Worm (Caenorhabditis elegans) whole organism, L4 larva: ENCODE measurements around the gene F56B6.6.

ENCODE experiments used
- F10B5.3 ChIP-seq: sonication (generic microtip); optimal IDR thresholded peaks from 2 replicates; lab custom pipeline; 2016; ENCODE audit warnings: mild to moderate bottlenecking, missing genetic modification characterization, missing compliant biosample characterization
- F26F4.8 ChIP-seq: fragments of 200-800 bp; sonication (Bioruptor generic); conservative IDR thresholded peaks from 2 replicates; pipeline ENCODE4 v1.3.6; 2022; ENCODE audit warnings: missing genetic modification characterization, missing compliant biosample characterization
- F37D6.2 ChIP-seq: sonication (generic microtip); optimal IDR thresholded peaks from 2 replicates; lab custom pipeline; 2016; ENCODE audit warnings: mild to moderate bottlenecking, missing genetic modification characterization, missing compliant biosample characterization
- R02D3.7 ChIP-seq: fragments of 150-350 bp; sonication (generic microtip); optimal IDR thresholded peaks from 3 replicates; lab custom pipeline; 2014; ENCODE audit warnings: missing biosample characterization, missing genetic modification characterization
- Y48G9A.11 ChIP-seq: fragments of 200-800 bp; sonication (Bioruptor generic); IDR thresholded peaks from 2 replicates; pipeline ENCODE4 v1.3.6; 2022; ENCODE audit warnings: missing genetic modification reagents, missing genetic modification characterization, missing compliant biosample characterization
- Y75B8A.6 ChIP-seq: fragments of 200-800 bp; sonication (Bioruptor generic); IDR thresholded peaks from 2 replicates; pipeline ENCODE4 v1.3.6; 2022; ENCODE audit warnings: missing genetic modification reagents, missing genetic modification characterization, missing compliant biosample characterization
- ZK337.2 ChIP-seq: fragments of 200-800 bp; sonication (Bioruptor generic); IDR thresholded peaks from 2 replicates; pipeline ENCODE4 v1.3.6; 2022; ENCODE audit warnings: missing genetic modification reagents, missing genetic modification characterization, missing compliant biosample characterization
- aha-1 ChIP-seq: fragments of 150-350 bp; peaks from one replicate; lab custom pipeline; 2014; ENCODE audit warnings: missing biosample characterization, missing genetic modification characterization
- aly-2 ChIP-seq: sonication (generic microtip); optimal IDR thresholded peaks from 2 replicates; lab custom pipeline; 2018; ENCODE audit warnings: missing biosample characterization, missing genetic modification characterization
- ceh-28 ChIP-seq: fragments of 150-350 bp; optimal IDR thresholded peaks from 2 replicates; lab custom pipeline; 2014; ENCODE audit warnings: missing biosample characterization, missing genetic modification reagents, missing genetic modification characterization
- ceh-82 ChIP-seq: sonication (generic microtip); optimal IDR thresholded peaks from 2 replicates; lab custom pipeline; 2017; ENCODE audit warnings: missing biosample characterization, missing genetic modification characterization
- ctbp-1 ChIP-seq: fragments of 200-800 bp; sonication (Bioruptor generic); IDR thresholded peaks from 2 replicates; pipeline ENCODE4 v1.3.6; 2022; ENCODE audit warnings: missing genetic modification reagents, missing genetic modification characterization, missing compliant biosample characterization
- daf-12 ChIP-seq: fragments of 150-350 bp; optimal IDR thresholded peaks from 2 replicates; lab custom pipeline; 2014; ENCODE audit warnings: missing biosample characterization, missing genetic modification reagents, missing genetic modification characterization
- daf-16 ChIP-seq, 3 experiments: sonication (generic microtip); optimal IDR thresholded peaks; 2 replicates each; lab custom pipeline; 2016 to 2017; ENCODE audit warnings: missing genetic modification characterization in 3 of 3, missing genetic modification reagents in 3 of 3, mild to moderate bottlenecking in 2 of 3, missing compliant biosample characterization in 2 of 3, missing biosample characterization in 1 of 3, moderate library complexity in 1 of 3
- daf-19 ChIP-seq: fragments of 200-800 bp; sonication (Bioruptor generic); conservative IDR thresholded peaks from 2 replicates; pipeline ENCODE4 v1.3.6; 2022; ENCODE audit warnings: missing genetic modification characterization, missing compliant biosample characterization
- dmd-9 ChIP-seq: fragments of 200-800 bp; sonication (Bioruptor generic); IDR thresholded peaks from 2 replicates; pipeline ENCODE4 v1.3.6; 2022; ENCODE audit warnings: missing genetic modification reagents, missing genetic modification characterization, missing compliant biosample characterization
- dve-1 ChIP-seq: sonication (generic microtip); optimal IDR thresholded peaks from 2 replicates; lab custom pipeline; 2017; ENCODE audit warnings: antibody characterized with exemption, mild to moderate bottlenecking, missing genetic modification characterization, missing compliant biosample characterization; ENCODE audit not compliant: insufficient read depth
- fkh-10 ChIP-seq: fragments of 150-350 bp; optimal IDR thresholded peaks from 2 replicates; lab custom pipeline; 2014; ENCODE audit warnings: missing biosample characterization, missing genetic modification reagents, missing genetic modification characterization
- gei-8 ChIP-seq: fragments of 200-800 bp; sonication (Bioruptor generic); optimal IDR thresholded peaks from 2 replicates; lab custom pipeline; 2018; ENCODE audit warnings: mild to moderate bottlenecking, missing genetic modification characterization, missing compliant biosample characterization
- lim-7 ChIP-seq: fragments of 200-800 bp; sonication (Bioruptor generic); IDR thresholded peaks from 2 replicates; pipeline ENCODE4 v1.3.6; 2022; ENCODE audit warnings: missing genetic modification characterization, missing compliant biosample characterization
- lin-29 ChIP-seq: fragments of 200-800 bp; sonication (Bioruptor generic); IDR thresholded peaks from 2 replicates; pipeline ENCODE4 v1.3.6; 2022; ENCODE audit warnings: missing genetic modification reagents, missing genetic modification characterization, missing compliant biosample characterization
- lin-38 ChIP-seq: fragments of 200-800 bp; sonication (Bioruptor generic); IDR thresholded peaks from 2 replicates; pipeline ENCODE4 v1.3.6; 2022; ENCODE audit warnings: missing genetic modification reagents, missing genetic modification characterization, missing compliant biosample characterization
- lsy-2 ChIP-seq, 2 experiments: fragments of 150-350 bp in 1 of 2; sonication (generic microtip) in 1 of 2; optimal IDR thresholded peaks; 2 replicates each; lab custom pipeline; 2014 to 2017; ENCODE audit warnings: missing biosample characterization in 2 of 2, missing genetic modification characterization in 2 of 2
- madf-5 ChIP-seq, 2 experiments: fragments of 200-800 bp; sonication (Bioruptor generic); IDR thresholded peaks; 2 replicates each; pipeline ENCODE4 v1.3.6; 2022; ENCODE audit warnings: missing compliant biosample characterization in 2 of 2, missing genetic modification characterization in 2 of 2
- mdl-1 ChIP-seq, 2 experiments: fragments of 150-350 bp in 1 of 2; sonication (generic microtip) in 1 of 2; optimal IDR thresholded peaks; 2 replicates each; lab custom pipeline; 2014 to 2017; ENCODE audit warnings: missing biosample characterization in 2 of 2, missing genetic modification characterization in 2 of 2
- nhr-10 ChIP-seq: fragments of 150-350 bp; optimal IDR thresholded peaks from 2 replicates; lab custom pipeline; 2014; ENCODE audit warnings: missing biosample characterization, missing genetic modification characterization
- nhr-237 ChIP-seq: sonication (generic microtip); optimal IDR thresholded peaks from 2 replicates; lab custom pipeline; 2017; ENCODE audit warnings: missing biosample characterization, missing genetic modification characterization
- nhr-25 ChIP-seq: sonication (generic microtip); optimal IDR thresholded peaks from 2 replicates; lab custom pipeline; 2017; ENCODE audit warnings: missing genetic modification characterization, mild to moderate bottlenecking, missing compliant biosample characterization, antibody characterized with exemption, moderate library complexity, borderline replicate concordance; ENCODE audit not compliant: insufficient read depth
- nhr-41 ChIP-seq: fragments of 200-800 bp; sonication (Bioruptor generic); IDR thresholded peaks from 2 replicates; pipeline ENCODE4 v1.3.6; 2022; ENCODE audit warnings: missing genetic modification reagents, missing genetic modification characterization, missing compliant biosample characterization
- nhr-42 ChIP-seq: fragments of 200-800 bp; sonication (Bioruptor generic); IDR thresholded peaks from 2 replicates; pipeline ENCODE4 v1.3.6; 2022; ENCODE audit warnings: missing genetic modification characterization, missing compliant biosample characterization
- nhr-77 ChIP-seq: fragments of 150-350 bp; optimal IDR thresholded peaks from 2 replicates; lab custom pipeline; 2014; ENCODE audit warnings: missing biosample characterization, missing genetic modification characterization
- pqm-1 ChIP-seq: sonication (generic microtip); optimal IDR thresholded peaks from 2 replicates; lab custom pipeline; 2017; ENCODE audit warnings: missing biosample characterization, missing genetic modification characterization
- rbr-2 ChIP-seq: sonication (generic microtip); optimal IDR thresholded peaks from 2 replicates; lab custom pipeline; 2016; ENCODE audit warnings: missing genotype, missing genetic modification characterization, missing compliant biosample characterization
- snpc-4 ChIP-seq: fragments of 150-350 bp; optimal IDR thresholded peaks from 2 replicates; lab custom pipeline; 2014; ENCODE audit warnings: missing biosample characterization, missing genetic modification characterization
- spr-3 ChIP-seq: fragments of 200-800 bp; sonication (Bioruptor generic); optimal IDR thresholded peaks from 2 replicates; lab custom pipeline; 2018; ENCODE audit warnings: mild to moderate bottlenecking, missing genetic modification characterization, missing compliant biosample characterization
- unc-62 ChIP-seq, 3 experiments: fragments of 150-350 bp in 1 of 3; sonication (generic microtip); optimal IDR thresholded peaks in 2 of 3; peaks in 1 of 3; 1 replicate in 1 of 3; 2 replicates in 2 of 3; lab custom pipeline; 2014 to 2017; ENCODE audit warnings: missing biosample characterization in 3 of 3, missing genetic modification characterization in 3 of 3, missing genetic modification reagents in 3 of 3, missing genotype in 1 of 3
- zfp-3 ChIP-seq: fragments of 200-800 bp; sonication (Bioruptor generic); conservative IDR thresholded peaks from 2 replicates; pipeline ENCODE4 v1.3.6; 2022; ENCODE audit warnings: missing genetic modification reagents, missing genetic modification characterization, missing compliant biosample characterization
- zip-2 ChIP-seq: fragments of 150-350 bp; optimal IDR thresholded peaks from 2 replicates; lab custom pipeline; 2014; ENCODE audit warnings: missing biosample characterization, missing genetic modification characterization

The F56B6.6 gene

DNA sequence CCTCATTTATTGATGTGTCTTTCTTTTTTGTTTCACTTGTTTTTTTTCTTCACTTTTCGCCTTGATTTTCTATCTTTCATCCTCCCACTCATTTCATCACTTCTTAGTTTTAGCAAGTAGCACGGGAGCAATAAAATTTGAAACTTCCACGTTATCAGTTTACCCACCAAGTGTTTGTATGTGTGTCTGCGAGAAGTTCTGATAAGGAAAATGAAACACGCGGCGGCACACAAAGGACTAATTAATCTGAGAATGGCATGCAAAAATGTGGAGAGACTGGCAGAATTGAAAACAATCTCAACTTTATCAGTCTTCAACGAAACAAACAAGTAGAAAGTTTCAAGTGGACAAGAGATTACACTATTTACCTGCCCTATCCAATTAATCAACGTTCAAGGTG, 1.4 kb upstream of the F56B6.6 start (continued):
- TF ChIP-seq pqm-1 (tag; lab: Kevin White, UChicago) (peak; percentile 87), Y75B8A.6 (no peak), nhr-77 (tag; lab: Kevin White, UChicago) (peak; percentile 55), mdl-1 (tag; optimal IDR thresholded peaks at IDR 0.05; lab: Kevin White, UChicago) (peak in 1 of 2 experiments; percentile 80), ctbp-1 (GFP tag; lab: Robert Waterston, UW) (no peak), lim-7 (GFP tag; lab: Robert Waterston, UW) (no peak), zfp-3 (no peak), ceh-82 (tag; lab: Kevin White, UChicago) (no peak), F10B5.3 (tag; lab: Kevin White, UChicago) (no peak), daf-16 (GFP tag; optimal IDR thresholded peaks at IDR 0.05; lab: Kevin White, UChicago) (no peak), daf-16 (tag; optimal IDR thresholded peaks at IDR 0.05; lab: Kevin White, UChicago) (peak; percentile 92), unc-62 (GFP tag; optimal IDR thresholded peaks at IDR 0.05 in 1 of 2; lab: Kevin White, UChicago) (peak in 1 of 2 experiments; percentile 78), unc-62 (tag; optimal IDR thresholded peaks at IDR 0.05; lab: Kevin White, UChicago) (no peak), gei-8 (GFP tag; lab: Kevin White, UChicago) (no peak), spr-3 (no peak), nhr-25 (tag; lab: Kevin White, UChicago) (no peak), lin-38 (no peak), lsy-2 (tag; optimal IDR thresholded peaks at IDR 0.05; lab: Kevin White, UChicago) (peak in 1 of 2 experiments; percentile 23), ceh-28 (no peak), R02D3.7 (tag; lab: Kevin White, UChicago) (no peak), madf-5 (GFP tag; IDR thresholded peaks at IDR 0.05; lab: Robert Waterston, UW) (no peak)

DNA sequence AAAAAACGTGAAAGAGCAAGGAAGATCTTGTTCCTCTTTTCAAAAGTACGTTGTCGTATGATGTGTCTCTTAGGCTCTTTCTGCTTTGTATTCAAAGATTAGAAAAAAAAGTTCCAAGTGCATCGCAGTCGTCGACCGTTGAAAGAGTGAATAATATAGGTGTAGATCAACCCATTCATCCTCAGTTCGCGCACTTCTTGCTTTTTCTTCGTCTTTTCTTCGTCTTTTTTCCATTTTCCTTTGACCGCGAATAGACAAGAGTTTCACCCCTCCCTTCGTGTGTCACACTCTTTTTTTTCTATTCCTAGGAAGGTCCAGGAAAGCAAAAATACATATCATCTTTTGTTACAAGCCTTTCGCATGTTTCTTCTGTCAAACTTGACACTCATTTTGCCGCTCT, 6.1 kb downstream of the F56B6.6 start:
- TF ChIP-seq pqm-1 (tag; lab: Kevin White, UChicago) (no peak), nhr-237 (tag; lab: Kevin White, UChicago) (no peak), rbr-2 (no peak), aha-1 (tag; lab: Kevin White, UChicago) (peak; percentile 72), spr-3 (no peak), nhr-41 (GFP tag; lab: Robert Waterston, UW) (no peak), unc-62 (GFP tag; optimal IDR thresholded peaks at IDR 0.05 in 1 of 2; lab: Kevin White, UChicago) (peak in 1 of 2 experiments; percentile 91), unc-62 (tag; optimal IDR thresholded peaks at IDR 0.05; lab: Kevin White, UChicago) (no peak)

DNA sequence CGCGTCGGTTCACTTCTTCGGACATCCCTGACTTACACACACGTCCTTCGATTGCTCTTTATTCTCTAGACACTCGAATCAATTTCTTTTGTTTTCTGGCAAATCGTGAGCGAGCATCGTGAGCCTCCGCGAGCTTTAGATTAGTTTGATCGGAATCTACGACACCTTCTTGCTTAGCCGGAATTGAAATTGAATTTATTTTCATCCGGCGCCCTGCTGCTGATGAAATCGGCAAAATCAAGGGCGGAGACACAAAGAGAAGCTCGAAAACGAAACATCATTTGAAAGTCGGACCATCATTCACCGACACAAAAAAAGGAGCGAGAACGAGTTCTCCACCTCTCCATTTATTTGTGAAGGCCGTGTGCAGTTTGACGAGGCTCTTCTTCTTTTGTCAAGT, 14.3 kb downstream of the F56B6.6 start, which contains the start of gene npr-16:
npr-16 (plus strand) TSS at position 301 of the 400 bp plus-strand sequence.
- TF ChIP-seq gei-8 (GFP tag; lab: Kevin White, UChicago) (no peak), snpc-4 (tag; lab: Kevin White, UChicago) (no peak), daf-19 (GFP tag; lab: Robert Waterston, UW) (no peak), nhr-42 (GFP tag; lab: Robert Waterston, UW) (no peak), fkh-10 (GFP tag; lab: Kevin White, UChicago) (no peak), aly-2 (tag; lab: Kevin White, UChicago) (no peak), dmd-9 (no peak), zip-2 (tag; lab: Kevin White, UChicago) (no peak), lin-29 (GFP tag; lab: Robert Waterston, UW) (no peak), daf-12 (no peak), Y48G9A.11 (no peak), zfp-3 (no peak), ZK337.2 (GFP tag; lab: Robert Waterston, UW) (no peak), F37D6.2 (no peak), nhr-10 (no peak), ceh-82 (tag; lab: Kevin White, UChicago) (no peak), dve-1 (tag; lab: Kevin White, UChicago) (no peak), F26F4.8 (GFP tag; lab: Robert Waterston, UW) (no peak), nhr-77 (tag; lab: Kevin White, UChicago) (no peak)
